Worm (Caenorhabditis elegans): ENCODE results near the gene daf-6.

The daf-6 gene

DNA sequence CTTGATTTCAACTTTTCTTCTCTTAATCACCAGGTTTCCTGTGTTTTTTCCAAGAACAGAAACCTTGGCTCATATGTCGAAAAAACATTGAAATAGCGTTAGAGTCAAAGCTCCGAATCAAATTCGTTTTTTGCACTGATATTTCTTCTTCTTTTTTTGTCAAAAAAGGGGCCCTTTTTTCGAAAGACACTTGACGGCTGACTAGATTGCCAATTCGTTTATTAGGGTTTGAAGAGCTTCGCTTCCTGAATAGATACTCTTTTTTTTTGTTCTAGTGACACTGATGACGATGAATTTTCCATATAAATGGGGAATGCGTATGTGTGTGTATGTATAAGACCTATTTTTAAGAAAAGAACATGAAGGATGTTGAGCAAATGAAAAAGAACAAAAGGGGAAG, 28.5 kb downstream of the daf-6 start:
- TF ChIP-seq fkh-10 (GFP tag; optimal IDR thresholded peaks at IDR 0.05) (peak; percentile 9), nhr-12 (tag; optimal IDR thresholded peaks at IDR 0.05) (no peak)

DNA sequence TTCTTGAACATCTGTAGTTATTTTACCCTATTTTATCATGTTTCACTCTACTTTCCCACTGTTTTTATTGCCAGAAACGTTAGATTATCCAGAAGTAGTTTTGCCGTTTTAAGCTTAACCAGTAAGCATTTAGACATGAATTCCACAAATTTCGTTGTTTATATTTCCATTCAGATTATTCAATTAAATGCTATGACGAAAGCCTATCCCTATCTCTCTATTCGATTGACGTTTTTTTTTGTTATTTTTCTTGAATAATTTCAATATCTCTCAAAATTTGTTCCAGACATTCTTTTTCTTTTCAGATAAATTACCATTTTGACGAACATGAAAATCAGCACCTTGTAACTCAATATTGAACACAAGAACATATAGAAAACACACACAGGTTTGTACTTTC, 30.2 kb downstream of the daf-6 start, which contains the start of gene npr-40:
Gene npr-40 (plus strand): TSS at position 301 of the 400 bp plus-strand sequence.
- TF ChIP-seq nhr-12 (tag; optimal IDR thresholded peaks at IDR 0.05) (no peak), skn-1 (tag; optimal IDR thresholded peaks at IDR 0.05) (no peak), R02D3.7 (tag; optimal IDR thresholded peaks at IDR 0.05) (no peak), nhr-28 (tag; optimal IDR thresholded peaks at IDR 0.05) (no peak), nhr-25 (tag; optimal IDR thresholded peaks at IDR 0.05) (no peak), ceh-9 (tag; optimal IDR thresholded peaks at IDR 0.05) (no peak), nhr-67 (tag; optimal IDR thresholded peaks at IDR 0.05) (no peak), jun-1 (tag; optimal IDR thresholded peaks at IDR 0.05) (no peak), nhr-77 (tag; optimal IDR thresholded peaks at IDR 0.05) (no peak), lin-15B (tag; optimal IDR thresholded peaks at IDR 0.05) (no peak)

DNA sequence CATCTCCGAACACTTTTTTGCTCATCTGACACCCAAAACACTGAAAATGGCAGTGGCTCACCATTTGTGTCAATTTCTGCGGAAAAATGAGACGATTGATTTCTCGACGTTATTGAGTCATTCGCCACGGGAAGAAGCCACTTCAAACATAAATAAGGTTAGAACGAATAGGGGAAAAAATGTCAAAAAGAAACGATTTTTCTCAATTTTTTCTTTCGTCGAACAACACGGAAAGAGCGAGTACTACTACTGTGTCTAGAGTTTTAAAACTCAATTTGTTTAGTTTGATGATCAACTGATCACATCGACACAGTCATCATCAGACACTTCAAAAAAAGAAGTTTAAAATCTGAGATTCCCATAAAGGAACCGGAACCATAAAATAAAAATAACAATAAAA, 32.6 kb downstream of the daf-6 start:
- TF ChIP-seq eor-1 (tag; optimal IDR thresholded peaks at IDR 0.05) (no peak), fkh-10 (GFP tag; optimal IDR thresholded peaks at IDR 0.05) (peak; percentile 86)

DNA sequence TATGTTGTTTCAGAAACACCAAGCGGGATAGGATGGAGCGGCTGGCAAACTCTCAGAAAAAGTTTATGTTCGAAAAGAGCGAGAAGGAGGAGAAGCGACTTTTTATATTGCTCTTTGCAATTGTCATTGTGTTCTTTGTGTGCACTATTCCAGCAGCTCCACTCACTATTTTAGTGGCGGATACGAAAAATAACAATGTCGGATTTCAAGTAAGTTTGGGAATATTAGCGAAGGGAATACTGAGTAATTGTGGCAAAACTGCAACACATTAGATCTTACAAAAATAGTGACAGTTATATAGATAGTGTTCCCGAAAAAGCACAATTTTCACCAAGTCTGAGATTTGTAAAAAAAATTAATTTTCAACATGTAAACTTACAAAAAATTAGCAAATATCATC, 34.5 kb downstream of the daf-6 start:
- TF ChIP-seq ceh-9 (tag; optimal IDR thresholded peaks at IDR 0.05) (no peak), fkh-10 (GFP tag; optimal IDR thresholded peaks at IDR 0.05) (no peak), pqm-1 (tag; optimal IDR thresholded peaks at IDR 0.05) (no peak), nhr-28 (tag; optimal IDR thresholded peaks at IDR 0.05) (no peak), tbx-2 (tag; optimal IDR thresholded peaks at IDR 0.05) (no peak)

DNA sequence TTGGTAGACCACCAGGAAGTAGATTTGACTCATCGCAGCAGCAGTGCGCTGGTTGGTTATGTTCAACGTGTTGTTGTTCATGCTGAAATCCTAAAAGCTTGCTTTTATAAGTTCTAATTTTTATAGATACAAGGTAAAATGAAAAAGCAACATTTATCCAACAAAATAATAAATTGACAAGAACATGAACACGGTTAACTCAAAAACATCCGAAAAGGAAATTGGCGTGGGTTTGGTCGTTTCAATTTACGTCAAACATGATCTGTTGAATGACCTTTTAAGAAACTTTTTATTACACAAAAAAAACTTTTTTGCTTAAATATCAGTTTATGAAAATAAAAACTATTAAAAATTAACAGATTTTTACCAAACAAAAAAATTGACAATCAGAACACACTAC, 40.6 kb downstream of the daf-6 start, which contains the start of gene ntr-2:
Gene ntr-2 (minus strand): TSS at position 101 of the 400 bp plus-strand sequence.
- TF ChIP-seq egl-5 (tag; optimal IDR thresholded peaks at IDR 0.05): no peak
- no peak for TF ChIP-seq pha-4 (tag; optimal IDR thresholded peaks at IDR 0.05)
- no peak for TF ChIP-seq elt-3 (tag; optimal IDR thresholded peaks at IDR 0.05)
- no peak for TF ChIP-seq ceh-82 (tag; optimal IDR thresholded peaks at IDR 0.05)
- TF ChIP-seq skn-1 (tag; optimal IDR thresholded peaks at IDR 0.05): no peak
- no peak for TF ChIP-seq nhr-76 (tag; optimal IDR thresholded peaks at IDR 0.05)
- TF ChIP-seq unc-39 (tag; optimal IDR thresholded peaks at IDR 0.05): no peak
- TF ChIP-seq snpc-4 (tag; optimal IDR thresholded peaks at IDR 0.05): no peak
- TF ChIP-seq fos-1 (tag; optimal IDR thresholded peaks at IDR 0.05): no peak
- no peak for TF ChIP-seq jun-1 (tag; optimal IDR thresholded peaks at IDR 0.05)
- TF ChIP-seq tbx-2 (tag; optimal IDR thresholded peaks at IDR 0.05): no peak
- TF ChIP-seq nfya-1 (tag; optimal IDR thresholded peaks at IDR 0.05; ENCODE audit: insufficient read depth): no peak
- no peak for TF ChIP-seq egl-27 (tag; optimal IDR thresholded peaks at IDR 0.05)
- no peak for TF ChIP-seq fkh-2 (tag; optimal IDR thresholded peaks at IDR 0.05)
- TF ChIP-seq ceh-28 (tag; optimal IDR thresholded peaks at IDR 0.05): no peak
- no peak for TF ChIP-seq lin-15B (tag; optimal IDR thresholded peaks at IDR 0.05)

DNA sequence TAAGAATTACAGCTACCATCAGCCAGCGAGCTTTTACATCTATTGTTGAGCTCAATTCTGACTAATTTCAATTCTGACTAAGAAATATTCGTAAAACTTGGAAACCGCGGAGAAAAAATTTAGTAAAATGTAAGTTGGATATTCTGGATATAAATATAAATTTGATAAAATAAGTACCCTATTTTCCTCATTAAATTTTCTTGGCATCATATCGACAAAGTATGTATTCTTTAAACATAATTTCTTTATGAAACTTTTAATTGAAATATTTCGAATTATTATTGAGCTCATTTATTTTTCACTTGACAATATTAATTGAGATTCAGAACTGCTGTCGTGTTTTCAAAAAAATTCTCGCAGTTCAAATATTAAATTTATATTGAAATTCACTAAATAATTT, 41.2 kb downstream of the daf-6 start:
- TF ChIP-seq ztf-4 (tag; optimal IDR thresholded peaks at IDR 0.05): no peak
- no peak for TF ChIP-seq sea-2 (GFP tag; optimal IDR thresholded peaks at IDR 0.05)
- TF ChIP-seq snpc-4 (tag; optimal IDR thresholded peaks at IDR 0.05): no peak
- TF ChIP-seq egl-27 (tag; optimal IDR thresholded peaks at IDR 0.05): no peak
- no peak for TF ChIP-seq nhr-237 (tag; optimal IDR thresholded peaks at IDR 0.05)
- TF ChIP-seq elt-3 (tag; optimal IDR thresholded peaks at IDR 0.05): no peak
- TF ChIP-seq nhr-43 (tag; optimal IDR thresholded peaks at IDR 0.05; ENCODE audit: poor library complexity, severe bottlenecking): no peak
- no peak for TF ChIP-seq fos-1 (tag; optimal IDR thresholded peaks at IDR 0.05)
- TF ChIP-seq fkh-10 (GFP tag; optimal IDR thresholded peaks at IDR 0.05): no peak
- no peak for TF ChIP-seq mdl-1 (tag; optimal IDR thresholded peaks at IDR 0.05)
- TF ChIP-seq nhr-12 (tag; optimal IDR thresholded peaks at IDR 0.05): no peak
- TF ChIP-seq jun-1 (tag; optimal IDR thresholded peaks at IDR 0.05): no peak
- TF ChIP-seq tbx-2 (tag; optimal IDR thresholded peaks at IDR 0.05): no peak
- no peak for TF ChIP-seq nhr-25 (tag; optimal IDR thresholded peaks at IDR 0.05)
- no peak for TF ChIP-seq skn-1 (tag; optimal IDR thresholded peaks at IDR 0.05)
- no peak for TF ChIP-seq nhr-28 (tag; optimal IDR thresholded peaks at IDR 0.05)
